Worm (Caenorhabditis elegans): ENCODE results near the gene nhr-251.

nhr-251 gene

ce11 chrV:631832-632231 is 31.5 kb downstream of the nhr-251 start:
- TF ChIP-seq nhr-43 (tag; optimal IDR thresholded peaks at IDR 0.05; ENCODE audit: poor library complexity, severe bottlenecking) (no peak), snpc-4 (tag; optimal IDR thresholded peaks at IDR 0.05) (peak; percentile 8), pqm-1 (tag; optimal IDR thresholded peaks at IDR 0.05) (peak; percentile 10), pha-4 (tag; optimal IDR thresholded peaks at IDR 0.05) (peak; percentile 59), elt-2 (tag; optimal IDR thresholded peaks at IDR 0.05) (peak; percentile 25), ceh-16 (tag; optimal IDR thresholded peaks at IDR 0.05) (no peak), nhr-28 (tag; optimal IDR thresholded peaks at IDR 0.05) (no peak)

ce11 chrV:634855-635254 is 34.5 kb downstream of the nhr-251 start, which contains the start of gene F48G7.10:
Gene F48G7.10 (minus strand): TSS chrV:634955.
- no peak for TF ChIP-seq elt-2 (tag; optimal IDR thresholded peaks at IDR 0.05)
- TF ChIP-seq ceh-82 (tag; optimal IDR thresholded peaks at IDR 0.05): no peak
- no peak for TF ChIP-seq nhr-237 (tag; optimal IDR thresholded peaks at IDR 0.05)
- no peak for TF ChIP-seq nhr-43 (tag; optimal IDR thresholded peaks at IDR 0.05; ENCODE audit: poor library complexity, severe bottlenecking)
- TF ChIP-seq ztf-11 (tag; optimal IDR thresholded peaks at IDR 0.05): no peak
- TF ChIP-seq nhr-11 (tag; optimal IDR thresholded peaks at IDR 0.05): no peak
- no peak for TF ChIP-seq zag-1 (tag; optimal IDR thresholded peaks at IDR 0.05)

- TF ChIP-seq pha-4 (tag; optimal IDR thresholded peaks at IDR 0.05) (peak; percentile 52), nhr-25 (tag; optimal IDR thresholded peaks at IDR 0.05) (peak; percentile 35), nhr-237 (tag; optimal IDR thresholded peaks at IDR 0.05) (no peak), pqm-1 (tag; optimal IDR thresholded peaks at IDR 0.05) (peak; percentile 51), nhr-23 (tag; optimal IDR thresholded peaks at IDR 0.05) (peak; percentile 40), nhr-77 (tag; optimal IDR thresholded peaks at IDR 0.05) (no peak), aly-2 (tag; optimal IDR thresholded peaks at IDR 0.05) (no peak), unc-62 (GFP tag; optimal IDR thresholded peaks at IDR 0.05) (no peak), daf-12 (tag; optimal IDR thresholded peaks at IDR 0.05) (no peak), eor-1 (tag; optimal IDR thresholded peaks at IDR 0.05) (no peak), egl-5 (tag; optimal IDR thresholded peaks at IDR 0.05) (no peak), elt-2 (tag; optimal IDR thresholded peaks at IDR 0.05) (peak; percentile 51), mml-1 (tag; optimal IDR thresholded peaks at IDR 0.05) (no peak), nhr-11 (tag; optimal IDR thresholded peaks at IDR 0.05) (no peak), tbx-2 (tag; optimal IDR thresholded peaks at IDR 0.05) (no peak), snpc-4 (tag; optimal IDR thresholded peaks at IDR 0.05) (peak; percentile 89), unc-39 (tag; optimal IDR thresholded peaks at IDR 0.05) (no peak)
These were observed 35.3 kb downstream of the nhr-251 start for ce11 chrV:635630-636029.

- TF ChIP-seq eor-1 (tag; optimal IDR thresholded peaks at IDR 0.05): no peak
- no peak for TF ChIP-seq nhr-67 (tag; optimal IDR thresholded peaks at IDR 0.05)
- TF ChIP-seq daf-12 (tag; optimal IDR thresholded peaks at IDR 0.05): no peak
- no peak for TF ChIP-seq elt-2 (tag; optimal IDR thresholded peaks at IDR 0.05)
- no peak for TF ChIP-seq ztf-11 (tag; optimal IDR thresholded peaks at IDR 0.05)
- no peak for TF ChIP-seq nhr-11 (tag; optimal IDR thresholded peaks at IDR 0.05)
- no peak for TF ChIP-seq ztf-4 (tag; optimal IDR thresholded peaks at IDR 0.05)
These were observed 36.0 kb downstream of the nhr-251 start, which contains the start of gene pals-31 for ce11 chrV:636281-636680. Gene pals-31 (plus strand): TSS chrV:636581.

ce11 chrV:638328-638727 is 38.0 kb downstream of the nhr-251 start, which contains the start of gene srj-37:
Gene srj-37 (plus strand): TSS chrV:638628.
- TF ChIP-seq fkh-10 (GFP tag; optimal IDR thresholded peaks at IDR 0.05): no peak

ce11 chrV:642750-643149 is 42.4 kb downstream of the nhr-251 start, which contains the start of gene nhr-190:
Gene nhr-190 (minus strand): TSS chrV:642924.
- TF ChIP-seq lin-39 (tag; optimal IDR thresholded peaks at IDR 0.05) (peak; percentile 17), hmg-11 (tag; optimal IDR thresholded peaks at IDR 0.05) (peak; percentile 41), nhr-43 (tag; optimal IDR thresholded peaks at IDR 0.05; ENCODE audit: poor library complexity, severe bottlenecking) (no peak), egl-5 (tag; optimal IDR thresholded peaks at IDR 0.05) (peak; percentile 29)

ce11 chrV:646129-646528 is 45.8 kb downstream of the nhr-251 start, which contains the start of gene F48G7.12:
Gene F48G7.12 (minus strand): TSS chrV:646229.
- TF ChIP-seq snpc-4 (tag; optimal IDR thresholded peaks at IDR 0.05) (no peak), elt-3 (tag; optimal IDR thresholded peaks at IDR 0.05) (no peak)

Data from whole organism, L3 larva.